Worm (Caenorhabditis elegans): ENCODE measurements around the gene pxmp-4.

pxmp-4 gene

DNA sequence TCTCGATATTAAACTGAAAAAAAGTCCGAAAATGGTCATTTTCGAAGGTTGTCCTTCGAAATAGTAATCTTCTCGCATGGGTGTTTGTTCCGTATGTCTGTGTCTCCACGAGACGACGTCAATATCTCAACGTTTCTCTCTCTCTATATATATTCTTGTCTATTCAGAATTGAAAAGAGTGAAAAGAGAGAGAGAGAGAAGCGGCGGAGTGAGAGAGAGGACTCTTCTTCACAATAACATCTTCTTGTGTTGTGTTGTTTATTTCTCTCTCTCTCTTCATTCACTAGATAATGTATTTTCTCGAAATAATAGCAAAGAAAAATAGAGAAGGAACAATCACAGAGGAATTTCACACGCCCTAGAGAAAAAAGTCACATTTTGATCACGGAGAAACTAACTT is 29.4 kb upstream of the pxmp-4 start:
- TF ChIP-seq M03D4.4 (tag; optimal IDR thresholded peaks at IDR 0.05) (no peak), blmp-1 (tag; optimal IDR thresholded peaks at IDR 0.05) (peak; percentile 62), unc-120 (tag; optimal IDR thresholded peaks at IDR 0.05; ENCODE audit: poor library complexity, severe bottlenecking) (peak; percentile 46), ceh-39 (tag; optimal IDR thresholded peaks at IDR 0.05) (no peak), cnd-1 (tag; optimal IDR thresholded peaks at IDR 0.05) (no peak), lin-32 (GFP tag; optimal IDR thresholded peaks at IDR 0.05) (no peak), lsy-2 (tag; optimal IDR thresholded peaks at IDR 0.05) (no peak), drap-1 (GFP tag; optimal IDR thresholded peaks at IDR 0.05) (no peak), ces-1 (GFP tag; optimal IDR thresholded peaks at IDR 0.05) (peak; percentile 88), sptf-1 (tag; optimal IDR thresholded peaks at IDR 0.05) (no peak), unc-62 (GFP tag; optimal IDR thresholded peaks at IDR 0.05) (peak; percentile 55), flh-1 (GFP tag; optimal IDR thresholded peaks at IDR 0.05) (no peak), mep-1 (tag; optimal IDR thresholded peaks at IDR 0.05) (peak; percentile 9)

DNA sequence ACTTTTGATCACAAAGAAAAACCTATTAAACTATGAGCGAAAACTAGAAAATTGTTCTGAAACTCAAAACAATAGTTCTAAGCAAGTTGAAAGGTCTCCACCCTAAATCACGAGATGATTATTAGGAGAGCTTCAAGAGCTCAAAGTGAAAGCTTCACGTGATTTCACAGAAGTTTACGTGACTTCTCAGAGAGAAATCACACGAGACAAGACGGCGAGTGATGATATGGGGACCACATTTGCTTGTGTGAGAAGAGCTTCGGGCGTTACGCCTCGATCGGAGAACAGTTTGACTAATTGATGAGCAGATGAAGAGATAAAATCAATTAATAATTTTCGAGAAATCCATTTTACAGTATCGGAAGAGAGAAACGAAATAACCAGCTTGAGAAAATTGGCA is 28.0 kb upstream of the pxmp-4 start:
- no peak for TF ChIP-seq snpc-4 (tag; optimal IDR thresholded peaks at IDR 0.05)
- TF ChIP-seq ceh-83 (GFP tag; optimal IDR thresholded peaks at IDR 0.05), result no peak
- TF ChIP-seq bed-3 (GFP tag; optimal IDR thresholded peaks at IDR 0.05), result no peak
- TF ChIP-seq mab-5 (tag; optimal IDR thresholded peaks at IDR 0.05), result no peak
- no peak for TF ChIP-seq nhr-28 (tag; optimal IDR thresholded peaks at IDR 0.05)
- no peak for TF ChIP-seq drap-1 (GFP tag; optimal IDR thresholded peaks at IDR 0.05)

DNA sequence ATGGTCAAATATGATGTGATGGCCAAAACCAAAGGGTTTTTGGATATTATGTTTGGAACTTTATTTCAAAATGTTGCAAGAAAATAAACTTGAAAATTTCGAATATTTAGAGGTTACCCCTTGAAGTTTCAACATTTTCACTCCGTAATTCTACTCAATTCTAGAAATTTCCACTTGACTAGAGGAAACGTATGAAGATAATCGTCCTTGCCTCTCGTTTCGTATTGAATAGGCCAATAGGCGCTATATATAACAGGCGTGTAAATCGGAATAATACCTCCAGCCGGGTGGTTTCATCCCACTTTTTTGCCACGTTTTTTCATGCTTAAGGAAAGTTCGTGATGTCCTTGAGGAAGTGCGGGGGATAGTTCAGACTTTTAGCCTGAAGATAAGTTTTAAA is 6.3 kb upstream of the pxmp-4 start:
- TF ChIP-seq cnd-1 (tag; optimal IDR thresholded peaks at IDR 0.05) (no peak), mep-1 (tag; optimal IDR thresholded peaks at IDR 0.05) (no peak), lin-32 (GFP tag; optimal IDR thresholded peaks at IDR 0.05) (no peak), ceh-39 (tag; optimal IDR thresholded peaks at IDR 0.05) (no peak), blmp-1 (tag; optimal IDR thresholded peaks at IDR 0.05) (no peak), pha-4 (tag; optimal IDR thresholded peaks at IDR 0.05) (no peak), unc-62 (GFP tag; optimal IDR thresholded peaks at IDR 0.05) (no peak), mab-5 (tag; optimal IDR thresholded peaks at IDR 0.05) (no peak), hlh-1 (tag; optimal IDR thresholded peaks at IDR 0.05) (no peak), sem-2 (GFP tag; optimal IDR thresholded peaks at IDR 0.05) (no peak), nhr-76 (tag; optimal IDR thresholded peaks at IDR 0.05) (no peak), sptf-1 (tag; optimal IDR thresholded peaks at IDR 0.05) (no peak), lsy-2 (tag; optimal IDR thresholded peaks at IDR 0.05) (no peak), zip-8 (tag; optimal IDR thresholded peaks at IDR 0.05) (no peak), tbx-8 (GFP tag; optimal IDR thresholded peaks at IDR 0.05) (no peak), M03D4.4 (tag; optimal IDR thresholded peaks at IDR 0.05) (no peak), bed-3 (GFP tag; optimal IDR thresholded peaks at IDR 0.05) (no peak), nhr-28 (tag; optimal IDR thresholded peaks at IDR 0.05) (no peak), ceh-43 (GFP tag; optimal IDR thresholded peaks at IDR 0.05) (no peak)

DNA sequence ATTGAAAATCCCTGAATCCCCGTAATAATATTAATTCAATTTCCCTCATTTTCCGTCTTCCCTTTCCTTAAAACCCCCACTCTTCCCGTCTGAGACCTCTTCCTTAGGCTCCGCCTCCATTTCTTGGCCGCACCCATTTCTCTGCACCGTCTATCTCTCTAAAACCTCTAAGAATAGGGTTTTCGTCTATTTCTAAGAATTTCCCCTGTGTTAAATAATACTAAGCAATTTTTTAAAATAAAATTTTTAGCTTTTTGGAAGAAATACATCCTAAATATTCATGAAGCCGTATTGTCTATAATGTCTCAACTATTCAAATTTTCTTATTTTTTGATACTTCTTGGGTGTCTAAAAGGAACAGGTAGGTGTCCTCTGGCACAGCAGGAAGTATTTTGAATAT is 2.5 kb upstream of the pxmp-4 start, which contains the start of gene cdh-8:
cdh-8 (plus strand) TSS at position 301 of the 400 bp plus-strand sequence.
- TF ChIP-seq mls-2 (tag; optimal IDR thresholded peaks at IDR 0.05), result no peak
- TF ChIP-seq elt-3 (tag; optimal IDR thresholded peaks at IDR 0.05), result no peak
- peak; percentile 47 for TF ChIP-seq ces-1 (GFP tag; optimal IDR thresholded peaks at IDR 0.05)

DNA sequence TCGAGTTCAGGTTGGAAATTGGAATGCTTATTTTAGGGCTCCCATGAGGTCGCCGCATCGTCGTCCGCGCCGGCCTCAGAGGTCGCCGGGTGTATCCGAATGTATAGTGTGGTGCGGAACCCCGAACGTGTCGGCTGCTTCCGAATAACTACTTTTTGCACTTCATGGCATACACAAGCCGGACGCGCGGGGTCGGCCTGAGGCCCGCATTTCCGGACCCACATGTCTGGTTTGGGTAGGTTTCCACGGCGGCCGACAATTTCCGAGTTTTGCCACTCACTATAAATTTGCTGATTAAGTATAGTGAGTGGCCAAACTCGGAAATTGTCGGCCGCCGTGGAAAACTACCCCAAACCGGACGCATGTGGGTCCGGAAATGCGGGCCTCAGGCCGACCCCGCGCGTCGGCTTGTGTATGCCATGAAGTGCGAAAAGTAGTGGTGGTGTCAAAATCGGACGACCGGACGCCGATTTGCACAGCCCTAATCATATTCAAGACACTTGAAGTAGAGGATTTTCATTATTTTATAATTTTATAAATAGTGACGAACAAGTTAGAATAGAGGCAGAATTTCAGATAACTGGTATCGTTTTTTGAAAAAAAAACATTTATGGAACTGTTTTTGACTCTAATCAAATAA is 1.3 kb upstream of the pxmp-4 start:
- TF ChIP-seq sem-2 (GFP tag; optimal IDR thresholded peaks at IDR 0.05) (no peak), blmp-1 (tag; optimal IDR thresholded peaks at IDR 0.05) (no peak), pha-4 (tag; optimal IDR thresholded peaks at IDR 0.05) (no peak), M03D4.4 (tag; optimal IDR thresholded peaks at IDR 0.05) (no peak), nhr-2 (tag; optimal IDR thresholded peaks at IDR 0.05) (no peak), lin-13 (tag; optimal IDR thresholded peaks at IDR 0.05) (no peak), flh-1 (GFP tag; optimal IDR thresholded peaks at IDR 0.05) (no peak), nhr-28 (tag; optimal IDR thresholded peaks at IDR 0.05) (no peak), zip-8 (tag; optimal IDR thresholded peaks at IDR 0.05) (no peak), ces-1 (GFP tag; optimal IDR thresholded peaks at IDR 0.05) (no peak)

DNA sequence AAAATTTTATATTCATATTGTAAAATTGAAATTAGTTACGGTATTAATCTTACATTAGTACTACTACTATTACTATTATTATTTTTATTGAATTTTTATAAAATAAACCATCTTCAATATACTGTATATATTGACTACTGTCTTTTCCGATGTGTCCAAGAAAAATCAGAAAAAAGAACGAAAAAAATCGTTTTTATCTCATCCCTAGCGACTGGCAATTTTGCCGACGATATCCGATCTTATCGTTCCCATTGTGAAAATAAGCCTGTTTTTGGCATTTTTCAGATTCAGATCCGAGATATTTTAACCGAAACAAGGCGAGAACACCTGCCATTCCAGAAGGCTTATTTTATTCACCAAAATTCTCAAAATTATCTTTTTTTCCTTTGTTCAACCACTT is 6.5 kb downstream of the pxmp-4 start, which contains the start of gene F18F11.4:
F18F11.4 (plus strand) TSS at position 301 of the 400 bp plus-strand sequence.
- peak; percentile 50 for TF ChIP-seq elt-1 (tag; optimal IDR thresholded peaks at IDR 0.05; ENCODE audit: borderline replicate concordance, insufficient read depth)
- no peak for TF ChIP-seq cnd-1 (tag; optimal IDR thresholded peaks at IDR 0.05)

Measured in whole organism, mixed stage, embryonic.